Fruit fly (Drosophila melanogaster) whole organism, embryonic: ENCODE data around the gene CG13365.

Experiments
- B-H1 ChIP-seq: fragments of 200-800 bp; sonication (Bioruptor generic); IDR thresholded peaks from 3 replicates; pipeline ENCODE4 v1.3.6; 2022; ENCODE audit warnings: missing biosample characterization, missing genetic modification characterization
- BtbVII ChIP-seq: fragments of 200-800 bp; sonication (Bioruptor generic); optimal IDR thresholded peaks from 3 replicates; lab custom pipeline; 2017; ENCODE audit warnings: missing biosample characterization, mild to moderate bottlenecking, missing genetic modification characterization
- CG1024 ChIP-seq: fragments of 200-800 bp; sonication (Bioruptor generic); IDR thresholded peaks from 2 replicates; pipeline ENCODE4 v1.3.6; 2022; ENCODE audit warnings: missing biosample characterization, missing genetic modification characterization
- CG10543 ChIP-seq: fragments of 200-800 bp; sonication (Bioruptor generic); optimal IDR thresholded peaks from 3 replicates; lab custom pipeline; 2017; ENCODE audit warnings: missing biosample characterization, mild to moderate bottlenecking, missing genetic modification characterization, moderate library complexity
- CG11504 ChIP-seq: fragments of 200-800 bp; sonication (Bioruptor generic); optimal IDR thresholded peaks from 3 replicates; lab custom pipeline; 2019; ENCODE audit warnings: missing biosample characterization, mild to moderate bottlenecking, missing genetic modification characterization, moderate library complexity
- CG12155 ChIP-seq: fragments of 200-800 bp; sonication (Bioruptor generic); optimal IDR thresholded peaks from 3 replicates; lab custom pipeline; 2016; ENCODE audit warnings: missing biosample characterization, missing genetic modification characterization
- CG12299 ChIP-seq: fragments of 200-800 bp; sonication (Bioruptor generic); optimal IDR thresholded peaks from 2 replicates; lab custom pipeline; 2018; ENCODE audit warnings: missing biosample characterization, mild to moderate bottlenecking, missing genetic modification characterization
- CG12942 ChIP-seq: fragments of 200-800 bp; sonication (Bioruptor generic); optimal IDR thresholded peaks from 3 replicates; lab custom pipeline; 2016; ENCODE audit warnings: missing biosample characterization, missing genetic modification characterization
- CG13123 ChIP-seq: fragments of 200-800 bp; sonication (Bioruptor generic); optimal IDR thresholded peaks from 2 replicates; lab custom pipeline; 2016; ENCODE audit warnings: missing biosample characterization, missing genetic modification characterization
- CG13624 ChIP-seq: fragments of 200-800 bp; sonication (Bioruptor generic); optimal IDR thresholded peaks from 2 replicates; lab custom pipeline; 2016; ENCODE audit warnings: missing biosample characterization, missing genetic modification characterization
- CG15269 ChIP-seq: fragments of 200-800 bp; sonication (Bioruptor generic); optimal IDR thresholded peaks from 2 replicates; lab custom pipeline; 2018; ENCODE audit warnings: missing biosample characterization, mild to moderate bottlenecking, missing genetic modification characterization, moderate library complexity
- CG15601 ChIP-seq: fragments of 200-800 bp; sonication (Bioruptor generic); optimal IDR thresholded peaks from 3 replicates; lab custom pipeline; 2019; ENCODE audit warnings: missing biosample characterization, mild to moderate bottlenecking, missing genetic modification characterization, moderate library complexity
- CG17328 ChIP-seq: fragments of 200-800 bp; sonication (Bioruptor generic); IDR thresholded peaks from 2 replicates; pipeline ENCODE4 v1.3.6; 2022; ENCODE audit warnings: missing biosample characterization, missing genetic modification characterization
- CG17612 ChIP-seq: fragments of 200-800 bp; sonication (Bioruptor generic); IDR thresholded peaks from 2 replicates; pipeline ENCODE4 v1.3.6; 2022; ENCODE audit warnings: missing biosample characterization, missing genetic modification characterization
- CG2678 ChIP-seq: fragments of 200-800 bp; sonication (Bioruptor generic); optimal IDR thresholded peaks from 3 replicates; lab custom pipeline; 2019; ENCODE audit warnings: missing biosample characterization, mild to moderate bottlenecking, missing genetic modification characterization, moderate library complexity
- CG3163 ChIP-seq: fragments of 200-800 bp; sonication (Bioruptor generic); optimal IDR thresholded peaks from 3 replicates; lab custom pipeline; 2016; ENCODE audit warnings: missing biosample characterization, missing genetic modification characterization
- CG33213 ChIP-seq: fragments of 200-800 bp; sonication (Bioruptor generic); optimal IDR thresholded peaks from 3 replicates; lab custom pipeline; 2016; ENCODE audit warnings: missing biosample characterization, missing genetic modification characterization
- CG34422 ChIP-seq: fragments of 200-800 bp; sonication (Bioruptor generic); IDR thresholded peaks from 3 replicates; pipeline ENCODE4 v1.3.6; 2022; ENCODE audit warnings: missing biosample characterization, missing genetic modification characterization
- CG4360 ChIP-seq: fragments of 200-800 bp; sonication (Bioruptor generic); IDR thresholded peaks from 2 replicates; pipeline ENCODE4 v1.3.6; 2022; ENCODE audit warnings: missing biosample characterization, missing genetic modification characterization
- CG4707 ChIP-seq: fragments of 200-800 bp; sonication (Bioruptor generic); optimal IDR thresholded peaks from 2 replicates; lab custom pipeline; 2018; ENCODE audit warnings: missing biosample characterization, mild to moderate bottlenecking, missing genetic modification characterization, moderate library complexity
- CG6813 ChIP-seq: fragments of 200-800 bp; sonication (Bioruptor generic); optimal IDR thresholded peaks from 2 replicates; lab custom pipeline; 2017; ENCODE audit warnings: missing biosample characterization, missing genetic modification characterization, mild to moderate bottlenecking, moderate library complexity, missing genetic modification reagents
- CG9797 ChIP-seq: fragments of 200-800 bp; sonication (Bioruptor generic); optimal IDR thresholded peaks from 3 replicates; lab custom pipeline; 2018; ENCODE audit warnings: missing biosample characterization, mild to moderate bottlenecking, missing genetic modification characterization
- CkIIα-i1 ChIP-seq: fragments of 200-800 bp; sonication (Bioruptor generic); IDR thresholded peaks from 2 replicates; pipeline ENCODE4 v1.3.6; 2022; ENCODE audit warnings: missing biosample characterization, missing genetic modification characterization
- D ChIP-seq, 2 experiments: fragments of 200-800 bp in 1 of 2; fragments of >200 bp in 1 of 2; sonication (Bioruptor generic) in 1 of 2; optimal IDR thresholded peaks; 2 replicates in 1 of 2; 3 replicates in 1 of 2; lab custom pipeline; 2017; ENCODE audit warnings: mild to moderate bottlenecking in 1 of 2, missing biosample characterization in 1 of 2, missing genetic modification characterization in 1 of 2, missing genetic modification reagents in 1 of 2
- Dbx ChIP-seq: fragments of 200-800 bp; sonication (Bioruptor generic); IDR thresholded peaks from 3 replicates; pipeline ENCODE4 v1.3.6; 2022; ENCODE audit warnings: missing biosample characterization, missing genetic modification characterization
- Dfd ChIP-seq, 2 experiments: fragments of >200 bp; optimal IDR thresholded peaks; 2 replicates each; lab custom pipeline; 2017; ENCODE audit warnings: missing biosample characterization in 2 of 2, missing genetic modification characterization in 2 of 2
- Gsc ChIP-seq: fragments of 200-800 bp; sonication (Bioruptor generic); IDR thresholded peaks from 2 replicates; pipeline ENCODE4 v1.3.6; 2022; ENCODE audit warnings: missing biosample characterization, missing genetic modification characterization
- MBD-R2 ChIP-seq: fragments of 200-800 bp; sonication (Bioruptor generic); IDR thresholded peaks from 2 replicates; pipeline ENCODE4 v1.3.6; 2022; ENCODE audit warnings: missing biosample characterization, missing genetic modification characterization
- NfI ChIP-seq: fragments of 200-800 bp; sonication (Bioruptor generic); optimal IDR thresholded peaks from 3 replicates; lab custom pipeline; 2018; ENCODE audit warnings: missing biosample characterization, mild to moderate bottlenecking, missing genetic modification characterization, moderate library complexity
- Spps ChIP-seq: fragments of 200-800 bp; sonication (Bioruptor generic); optimal IDR thresholded peaks from 2 replicates; lab custom pipeline; 2018; ENCODE audit warnings: missing biosample characterization, mild to moderate bottlenecking, missing genetic modification characterization
- bcd ChIP-seq: fragments of 200-800 bp; sonication (Bioruptor generic); optimal IDR thresholded peaks from 2 replicates; lab custom pipeline; 2017; ENCODE audit warnings: missing biosample characterization, mild to moderate bottlenecking, missing genetic modification characterization
- cad ChIP-seq: fragments of >200 bp; optimal IDR thresholded peaks from 2 replicates; lab custom pipeline; 2017; ENCODE audit warnings: missing biosample characterization, missing genetic modification characterization
- cato ChIP-seq: fragments of 200-800 bp; sonication (Bioruptor generic); optimal IDR thresholded peaks from 2 replicates; lab custom pipeline; 2016; ENCODE audit warnings: missing biosample characterization, missing genetic modification characterization, borderline replicate concordance
- caup ChIP-seq: fragments of 200-800 bp; sonication (Bioruptor generic); optimal IDR thresholded peaks from 3 replicates; lab custom pipeline; 2017; ENCODE audit warnings: missing biosample characterization, mild to moderate bottlenecking, missing genetic modification characterization, moderate library complexity; ENCODE audit not compliant: severe bottlenecking
- cg ChIP-seq: fragments of 200-800 bp; sonication (Bioruptor generic); optimal IDR thresholded peaks from 3 replicates; lab custom pipeline; 2019; ENCODE audit warnings: missing biosample characterization, mild to moderate bottlenecking, missing genetic modification characterization, moderate library complexity
- fd3F ChIP-seq: fragments of 200-800 bp; sonication (Bioruptor generic); optimal IDR thresholded peaks from 2 replicates; lab custom pipeline; 2018; ENCODE audit warnings: missing biosample characterization, mild to moderate bottlenecking, missing genetic modification characterization, moderate library complexity
- fd96Cb ChIP-seq: fragments of 200-800 bp; sonication (Bioruptor generic); optimal IDR thresholded peaks from 2 replicates; lab custom pipeline; 2018; ENCODE audit warnings: missing biosample characterization, mild to moderate bottlenecking, missing genetic modification characterization, moderate library complexity
- fru ChIP-seq: fragments of >200 bp; optimal IDR thresholded peaks from 2 replicates; lab custom pipeline; 2017
- hb ChIP-seq: fragments of 200-800 bp; sonication (Bioruptor generic); IDR thresholded peaks from 3 replicates; pipeline ENCODE4 v1.3.6; 2022; ENCODE audit warnings: missing biosample characterization, missing genetic modification characterization; ENCODE audit not compliant: partially characterized antibody
- inv ChIP-seq: fragments of 200-800 bp; sonication (Bioruptor generic); IDR thresholded peaks from 2 replicates; pipeline ENCODE4 v1.3.6; 2022; ENCODE audit warnings: missing biosample characterization, missing genetic modification characterization; ENCODE audit not compliant: partially characterized antibody
- jing ChIP-seq: fragments of 200-800 bp; sonication (Bioruptor generic); optimal IDR thresholded peaks from 2 replicates; lab custom pipeline; 2018; ENCODE audit warnings: missing biosample characterization, mild to moderate bottlenecking, missing genetic modification characterization
- lola ChIP-seq, 3 experiments: fragments of >200 bp in 2 of 3; fragments of 200-800 bp in 1 of 3; sonication (Bioruptor generic) in 1 of 3; optimal IDR thresholded peaks; 2 replicates each; lab custom pipeline; 2017 to 2019; ENCODE audit warnings: missing biosample characterization in 3 of 3, missing genetic modification characterization in 3 of 3, mild to moderate bottlenecking in 1 of 3, moderate library complexity in 1 of 3
- lov ChIP-seq, 2 experiments: fragments of 200-800 bp in 1 of 2; fragments of >200 bp in 1 of 2; sonication (Bioruptor generic) in 1 of 2; IDR thresholded peaks in 1 of 2; optimal IDR thresholded peaks in 1 of 2; 2 replicates in 1 of 2; 3 replicates in 1 of 2; pipeline versions ENCODE4 v1.3.6 to Lab custom; 2017 to 2022; ENCODE audit warnings: missing biosample characterization in 1 of 2, missing genetic modification characterization in 1 of 2
- nerfin-1 ChIP-seq: fragments of 200-800 bp; sonication (Bioruptor generic); optimal IDR thresholded peaks from 3 replicates; lab custom pipeline; 2019; ENCODE audit warnings: missing biosample characterization, mild to moderate bottlenecking, missing genetic modification characterization, moderate library complexity
- oc ChIP-seq: fragments of 200-800 bp; sonication (Bioruptor generic); optimal IDR thresholded peaks from 2 replicates; lab custom pipeline; 2018; ENCODE audit warnings: missing biosample characterization, mild to moderate bottlenecking, missing genetic modification characterization, moderate library complexity
- salm ChIP-seq: fragments of 200-800 bp; sonication (Bioruptor generic); optimal IDR thresholded peaks from 2 replicates; lab custom pipeline; 2018; ENCODE audit warnings: missing biosample characterization, mild to moderate bottlenecking, missing genetic modification characterization
- sr ChIP-seq: fragments of 200-800 bp; sonication (Bioruptor generic); IDR thresholded peaks from 3 replicates; pipeline ENCODE4 v1.3.6; 2022; ENCODE audit warnings: missing biosample characterization, missing genetic modification characterization
- yki ChIP-seq: fragments of >200 bp; optimal IDR thresholded peaks from 3 replicates; lab custom pipeline; 2018

Gene CG13365

DNA sequence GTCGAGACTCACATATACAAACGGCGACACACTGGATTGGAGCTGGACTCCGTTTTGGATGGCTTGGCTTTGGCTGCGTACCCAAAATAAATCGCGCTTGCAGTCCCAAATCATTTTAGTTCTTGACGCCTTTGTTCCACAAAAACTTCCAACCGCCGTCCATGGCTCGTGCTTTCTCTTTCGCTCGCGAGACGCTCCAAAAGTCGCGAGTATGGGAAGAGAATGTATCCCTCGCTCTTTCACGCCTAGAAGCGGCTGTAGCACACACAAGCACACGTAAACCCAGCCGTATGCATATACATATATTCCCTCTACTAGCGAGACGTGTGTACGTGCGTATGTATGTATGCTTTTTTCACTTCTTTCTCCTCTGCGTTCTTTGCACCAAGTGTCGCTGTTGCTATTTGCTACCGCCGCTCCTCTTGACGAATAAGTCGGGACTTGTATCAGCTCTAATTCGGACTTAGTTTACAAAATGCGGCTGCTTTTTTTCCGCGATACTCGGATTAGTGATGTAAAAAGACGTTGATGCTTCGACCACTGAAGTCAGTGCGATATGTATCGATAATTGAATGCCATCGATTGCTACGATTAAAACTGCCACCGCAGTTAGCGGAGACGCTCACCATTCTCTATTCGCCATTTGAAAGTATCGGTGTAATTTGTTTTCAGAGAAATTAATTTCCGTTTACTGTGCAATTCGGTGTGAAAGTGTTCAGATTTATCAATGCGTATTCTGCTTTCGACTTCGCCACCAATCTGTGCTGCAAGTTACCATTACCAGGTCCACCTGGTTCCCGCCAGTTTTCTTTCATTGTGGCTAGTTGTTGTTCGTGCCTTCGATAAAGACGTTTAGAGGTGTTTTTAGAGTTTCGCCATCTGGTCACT is 34.7 kb upstream of the CG13365 start, which contains the start of the genes Hmt4-20 and SkpA (continued):
- TF ChIP-seq CG6813 (GFP tag; lab: Kevin White, UChicago) (no peak), nerfin-1 (no peak), CG9797 (GFP tag; lab: Kevin White, UChicago) (peak; percentile 92), caup (no peak), oc (tag; lab: Kevin White, UChicago) (no peak), fru (lab: Kevin White, UChicago) (no peak), cato (GFP tag; lab: Kevin White, UChicago) (no peak), CG12942 (GFP tag; lab: Kevin White, UChicago) (no peak), CG3163 (GFP tag; lab: Kevin White, UChicago) (peak; percentile 19), cg (GFP tag; lab: Kevin White, UChicago) (peak; percentile 88), Gsc (GFP tag; lab: Robert Waterston, UW) (no peak), CG33213 (GFP tag; lab: Kevin White, UChicago) (peak; percentile 68), hb (GFP tag; lab: Robert Waterston, UW) (peak; percentile 90), sr (GFP tag; lab: Robert Waterston, UW) (no peak), D (optimal IDR thresholded peaks at IDR 0.05; lab: Kevin White, UChicago) (peak; percentile 84), D (GFP tag; optimal IDR thresholded peaks at IDR 0.05; lab: Kevin White, UChicago) (no peak), B-H1 (GFP tag; lab: Robert Waterston, UW) (no peak), MBD-R2 (GFP tag; lab: Robert Waterston, UW) (no peak), salm (tag; lab: Kevin White, UChicago) (no peak), CkIIα-i1 (GFP tag; lab: Robert Waterston, UW) (no peak), CG34422 (no peak; the same call in 2 of the 3 replicates), bcd (GFP tag; lab: Kevin White, UChicago) (peak; percentile 12), lov (optimal IDR thresholded peaks at IDR 0.05; lab: Kevin White, UChicago) (no peak), lov (GFP tag; IDR thresholded peaks at IDR 0.05; lab: Robert Waterston, UW) (no peak), CG15269 (tag; lab: Kevin White, UChicago) (no peak), CG4707 (GFP tag; lab: Kevin White, UChicago) (no peak), CG12299 (tag; lab: Kevin White, UChicago) (no peak), CG1024 (GFP tag; lab: Robert Waterston, UW) (no peak), CG4360 (GFP tag; lab: Robert Waterston, UW) (no peak), CG2678 (tag; lab: Kevin White, UChicago) (no peak), NfI (no peak), CG15601 (tag; lab: Kevin White, UChicago) (peak; percentile 5), yki (peak; percentile 3), CG17328 (GFP tag; lab: Robert Waterston, UW) (no peak), inv (GFP tag; lab: Robert Waterston, UW) (peak; percentile 94), CG10543 (GFP tag; lab: Kevin White, UChicago) (no peak), Dbx (GFP tag; lab: Robert Waterston, UW) (no peak), CG17612 (GFP tag; lab: Robert Waterston, UW) (no peak), fd96Cb (tag; lab: Kevin White, UChicago) (no peak), Dfd (GFP tag; optimal IDR thresholded peaks at IDR 0.05; lab: Kevin White, UChicago) (no peak), cad (GFP tag; lab: Kevin White, UChicago) (no peak), jing (no peak), Spps (tag; lab: Kevin White, UChicago) (no peak), CG13624 (GFP tag; lab: Kevin White, UChicago) (peak; percentile 37), CG11504 (peak; percentile 33), CG13123 (GFP tag; lab: Kevin White, UChicago) (peak; percentile 5), fd3F (GFP tag; lab: Kevin White, UChicago) (no peak), CG12155 (GFP tag; lab: Kevin White, UChicago) (peak; percentile 18), lola (GFP tag; optimal IDR thresholded peaks at IDR 0.05; lab: Kevin White, UChicago) (peak in 1 of 3 experiments; percentile 13), BtbVII (GFP tag; lab: Kevin White, UChicago) (no peak)
